Worm (Caenorhabditis elegans): ENCODE results near the gene srh-98.

DNA sequence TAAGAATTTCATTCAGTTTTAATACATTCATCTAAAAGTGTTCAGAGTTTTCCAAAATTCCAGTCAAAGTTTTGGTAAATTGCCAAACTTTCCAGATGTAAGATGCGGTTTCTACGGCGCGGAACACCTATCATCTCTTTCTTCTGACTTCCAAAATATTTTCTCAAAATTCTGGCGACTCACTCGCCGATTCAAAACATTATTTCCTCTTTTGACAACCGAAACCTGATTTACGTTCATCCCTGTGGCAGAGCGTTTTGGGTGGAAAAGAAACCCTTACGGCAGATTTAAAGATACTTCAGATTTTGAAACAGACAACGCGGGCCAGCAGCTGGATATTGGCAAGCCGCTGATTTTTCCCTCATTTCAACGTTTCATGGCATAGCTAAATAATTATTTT, 37.5 kb downstream of the srh-98 start, which contains the start of gene F11A5.5:
- TF ChIP-seq snpc-4 (tag; optimal IDR thresholded peaks at IDR 0.05) (no peak), lin-39 (tag; optimal IDR thresholded peaks at IDR 0.05) (no peak), ama-1 (optimal IDR thresholded peaks at IDR 0.05) (no peak), F26F4.8 (GFP tag; conservative IDR thresholded peaks at IDR 0.05) (no peak), ztf-7 (tag; optimal IDR thresholded peaks at IDR 0.05) (no peak), nhr-237 (tag; optimal IDR thresholded peaks at IDR 0.05) (no peak), mdl-1 (tag; optimal IDR thresholded peaks at IDR 0.05) (no peak), lsy-2 (tag; optimal IDR thresholded peaks at IDR 0.05) (no peak), egl-27 (tag; optimal IDR thresholded peaks at IDR 0.05) (no peak), R02D3.7 (tag; optimal IDR thresholded peaks at IDR 0.05) (no peak), fos-1 (tag; optimal IDR thresholded peaks at IDR 0.05) (no peak), nhr-6 (tag; optimal IDR thresholded peaks at IDR 0.05) (no peak)

Measured in whole organism, L4 larva.